Fruit fly (Drosophila melanogaster) whole organism, embryonic: ENCODE measurements around the gene CG9107.

Source experiments
- Antp ChIP-seq: fragments of 200-800 bp; sonication (Bioruptor generic); optimal IDR thresholded peaks from 3 replicates; lab custom pipeline; 2016; ENCODE audit warnings: missing biosample characterization, missing genetic modification characterization
- Atf-2 ChIP-seq: fragments of 200-800 bp; sonication (Bioruptor generic); optimal IDR thresholded peaks from 2 replicates; lab custom pipeline; 2016; ENCODE audit warnings: missing biosample characterization, missing genetic modification characterization
- CG10147 ChIP-seq: fragments of 200-800 bp; sonication (Bioruptor generic); optimal IDR thresholded peaks from 2 replicates; lab custom pipeline; 2019; ENCODE audit warnings: missing biosample characterization, mild to moderate bottlenecking, missing genetic modification characterization, moderate library complexity
- CG1024 ChIP-seq: fragments of 200-800 bp; sonication (Bioruptor generic); IDR thresholded peaks from 2 replicates; pipeline ENCODE4 v1.3.6; 2022; ENCODE audit warnings: missing biosample characterization, missing genetic modification characterization
- CG10431 ChIP-seq: fragments of 200-800 bp; sonication (Bioruptor generic); optimal IDR thresholded peaks from 3 replicates; lab custom pipeline; 2018; ENCODE audit warnings: missing biosample characterization, mild to moderate bottlenecking, missing genetic modification characterization
- CG11723 ChIP-seq: fragments of 200-800 bp; sonication (Bioruptor generic); optimal IDR thresholded peaks from 2 replicates; lab custom pipeline; 2017; ENCODE audit warnings: missing biosample characterization, mild to moderate bottlenecking, missing genetic modification characterization
- CG12071 ChIP-seq: fragments of 200-800 bp; sonication (Bioruptor generic); optimal IDR thresholded peaks from 3 replicates; lab custom pipeline; 2018; ENCODE audit warnings: missing biosample characterization, mild to moderate bottlenecking, missing genetic modification characterization
- CG12744 ChIP-seq: fragments of 200-800 bp; sonication (Bioruptor generic); optimal IDR thresholded peaks from 2 replicates; lab custom pipeline; 2016; ENCODE audit warnings: missing biosample characterization, missing genetic modification characterization
- CG13296 ChIP-seq: fragments of 200-800 bp; sonication (Bioruptor generic); optimal IDR thresholded peaks from 3 replicates; lab custom pipeline; 2018; ENCODE audit warnings: missing biosample characterization, mild to moderate bottlenecking, missing genetic modification characterization
- CG13624 ChIP-seq: fragments of 200-800 bp; sonication (Bioruptor generic); optimal IDR thresholded peaks from 2 replicates; lab custom pipeline; 2016; ENCODE audit warnings: missing biosample characterization, missing genetic modification characterization
- CG15514 ChIP-seq: fragments of 200-800 bp; sonication (Bioruptor generic); optimal IDR thresholded peaks from 3 replicates; lab custom pipeline; 2017; ENCODE audit warnings: missing biosample characterization, missing genetic modification characterization, mild to moderate bottlenecking, moderate library complexity, missing genetic modification reagents
- CG17186 ChIP-seq: fragments of 200-800 bp; sonication (Bioruptor generic); optimal IDR thresholded peaks from 3 replicates; lab custom pipeline; 2017; ENCODE audit warnings: missing biosample characterization, missing genetic modification reagents, missing genetic modification characterization
- CG18262 ChIP-seq: fragments of 200-800 bp; optimal IDR thresholded peaks from 3 replicates; lab custom pipeline; 2019; ENCODE audit warnings: missing biosample characterization, mild to moderate bottlenecking, missing genetic modification characterization, moderate library complexity
- CG1832 ChIP-seq: fragments of 200-800 bp; sonication (Bioruptor generic); optimal IDR thresholded peaks from 2 replicates; lab custom pipeline; 2017; ENCODE audit warnings: missing biosample characterization, mild to moderate bottlenecking, missing genetic modification characterization, inconsistent platforms
- CG18764 ChIP-seq: fragments of 200-800 bp; sonication (Bioruptor generic); optimal IDR thresholded peaks from 3 replicates; lab custom pipeline; 2016; ENCODE audit warnings: missing biosample characterization, missing genetic modification characterization
- CG2120 ChIP-seq: fragments of 200-800 bp; sonication (Bioruptor generic); optimal IDR thresholded peaks from 3 replicates; lab custom pipeline; 2016; ENCODE audit warnings: missing biosample characterization, missing genetic modification characterization
- CG2889 ChIP-seq: fragments of 200-800 bp; sonication (Bioruptor generic); IDR thresholded peaks from 3 replicates; pipeline ENCODE4 v1.3.6; 2022; ENCODE audit warnings: missing biosample characterization, missing genetic modification characterization
- CG32772 ChIP-seq: fragments of 200-800 bp; sonication (Bioruptor generic); IDR thresholded peaks from 2 replicates; pipeline ENCODE4 v1.3.6; 2022; ENCODE audit warnings: missing biosample characterization, missing genetic modification characterization
- CG3407 ChIP-seq: fragments of 200-800 bp; sonication (Bioruptor generic); optimal IDR thresholded peaks from 2 replicates; lab custom pipeline; 2018; ENCODE audit warnings: missing biosample characterization, mild to moderate bottlenecking, missing genetic modification characterization
- CG4854 ChIP-seq: fragments of 200-800 bp; sonication (Bioruptor generic); optimal IDR thresholded peaks from 2 replicates; lab custom pipeline; 2016; ENCODE audit warnings: missing biosample characterization, missing genetic modification characterization, inconsistent platforms
- CG6813 ChIP-seq: fragments of 200-800 bp; sonication (Bioruptor generic); optimal IDR thresholded peaks from 2 replicates; lab custom pipeline; 2017; ENCODE audit warnings: missing biosample characterization, missing genetic modification characterization, mild to moderate bottlenecking, moderate library complexity, missing genetic modification reagents
- CG6854 ChIP-seq: fragments of 200-800 bp; sonication (Bioruptor generic); optimal IDR thresholded peaks from 3 replicates; lab custom pipeline; 2017; ENCODE audit warnings: missing biosample characterization, mild to moderate bottlenecking, missing genetic modification characterization
- CG7357 ChIP-seq: fragments of 200-800 bp; sonication (Bioruptor generic); IDR thresholded peaks from 3 replicates; pipeline ENCODE4 v1.3.6; 2022; ENCODE audit warnings: missing biosample characterization, missing genetic modification characterization
- CG8478 ChIP-seq: fragments of >200 bp; optimal IDR thresholded peaks from 2 replicates; lab custom pipeline; 2018
- CG9797 ChIP-seq: fragments of 200-800 bp; sonication (Bioruptor generic); optimal IDR thresholded peaks from 3 replicates; lab custom pipeline; 2018; ENCODE audit warnings: missing biosample characterization, mild to moderate bottlenecking, missing genetic modification characterization
- Chrac-16 ChIP-seq: fragments of 200-800 bp; sonication (Bioruptor generic); optimal IDR thresholded peaks from 3 replicates; lab custom pipeline; 2016; ENCODE audit warnings: missing biosample characterization, missing genetic modification characterization
- Dfd ChIP-seq, 2 experiments: fragments of >200 bp; optimal IDR thresholded peaks; 2 replicates each; lab custom pipeline; 2017; ENCODE audit warnings: missing biosample characterization in 2 of 2, missing genetic modification characterization in 2 of 2
- Ets65A ChIP-seq: fragments of 200-800 bp; sonication (Bioruptor generic); peaks from one replicate; lab custom pipeline; 2016; ENCODE audit warnings: missing biosample characterization, missing genetic modification characterization
- Gug ChIP-seq: fragments of 200-800 bp; sonication (Bioruptor generic); IDR thresholded peaks from 4 replicates; pipeline ENCODE4 v1.3.6; 2022; ENCODE audit warnings: missing biosample characterization, missing genetic modification characterization
- H15 ChIP-seq: fragments of 200-800 bp; sonication (Bioruptor generic); IDR thresholded peaks from 3 replicates; pipeline ENCODE4 v1.3.6; 2022; ENCODE audit warnings: missing biosample characterization, missing genetic modification characterization
- HHEX ChIP-seq: fragments of 200-800 bp; sonication (Bioruptor generic); optimal IDR thresholded peaks from 3 replicates; lab custom pipeline; 2017; ENCODE audit warnings: missing biosample characterization, mild to moderate bottlenecking, missing genetic modification characterization, missing genetic modification reagents
- Ravus ChIP-seq: fragments of 200-800 bp; sonication (Bioruptor generic); IDR thresholded peaks from 2 replicates; pipeline ENCODE4 v1.3.6; 2022; ENCODE audit warnings: missing biosample characterization, missing genetic modification characterization
- Usf ChIP-seq: fragments of 200-800 bp; sonication (Bioruptor generic); optimal IDR thresholded peaks from 2 replicates; lab custom pipeline; 2017; ENCODE audit warnings: missing genotype, missing biosample characterization, missing genetic modification characterization
- chinmo ChIP-seq: fragments of 200-800 bp; sonication (Bioruptor generic); IDR thresholded peaks from 4 replicates; pipeline ENCODE4 v1.3.6; 2022; ENCODE audit warnings: missing biosample characterization, missing genetic modification characterization; ENCODE audit not compliant: partially characterized antibody
- croc ChIP-seq: fragments of 200-800 bp; sonication (Bioruptor generic); conservative IDR thresholded peaks from 3 replicates; pipeline ENCODE4 v1.3.6; 2022; ENCODE audit warnings: missing biosample characterization, missing genetic modification characterization
- crp ChIP-seq, 2 experiments: fragments of 200-800 bp; sonication (Bioruptor generic); optimal IDR thresholded peaks; 2 replicates in 1 of 2; 3 replicates in 1 of 2; lab custom pipeline; 2017; ENCODE audit warnings: missing biosample characterization in 2 of 2, missing genetic modification characterization in 2 of 2, mild to moderate bottlenecking in 1 of 2, moderate library complexity in 1 of 2
- dimm ChIP-seq: fragments of 200-800 bp; sonication (Bioruptor generic); IDR thresholded peaks from 2 replicates; pipeline ENCODE4 v1.3.6; 2022; ENCODE audit warnings: missing biosample characterization, missing genetic modification characterization
- emc ChIP-seq: fragments of 200-800 bp; sonication (Bioruptor generic); optimal IDR thresholded peaks from 2 replicates; lab custom pipeline; 2016; ENCODE audit warnings: missing biosample characterization, missing genetic modification characterization
- fu2 ChIP-seq: fragments of 200-800 bp; sonication (Bioruptor generic); optimal IDR thresholded peaks from 2 replicates; lab custom pipeline; 2016; ENCODE audit warnings: missing biosample characterization, missing genetic modification characterization
- grau ChIP-seq: fragments of 200-800 bp; optimal IDR thresholded peaks from 3 replicates; lab custom pipeline; 2019; ENCODE audit warnings: missing biosample characterization, mild to moderate bottlenecking, missing genetic modification characterization, moderate library complexity
- lov ChIP-seq, 2 experiments: fragments of 200-800 bp in 1 of 2; fragments of >200 bp in 1 of 2; sonication (Bioruptor generic) in 1 of 2; IDR thresholded peaks in 1 of 2; optimal IDR thresholded peaks in 1 of 2; 2 replicates in 1 of 2; 3 replicates in 1 of 2; pipeline versions ENCODE4 v1.3.6 to Lab custom; 2017 to 2022; ENCODE audit warnings: missing biosample characterization in 1 of 2, missing genetic modification characterization in 1 of 2
- mld ChIP-seq: fragments of 200-800 bp; sonication (Bioruptor generic); IDR thresholded peaks from 3 replicates; pipeline ENCODE4 v1.3.6; 2022; ENCODE audit warnings: missing biosample characterization, missing genetic modification characterization; ENCODE audit not compliant: partially characterized antibody
- nerfin-2 ChIP-seq: fragments of 200-800 bp; sonication (Bioruptor generic); IDR thresholded peaks from 2 replicates; pipeline ENCODE4 v1.3.6; 2022; ENCODE audit warnings: missing biosample characterization, missing genetic modification characterization; ENCODE audit not compliant: partially characterized antibody
- pb ChIP-seq: fragments of 200-800 bp; sonication (Bioruptor generic); optimal IDR thresholded peaks from 3 replicates; lab custom pipeline; 2016; ENCODE audit warnings: missing biosample characterization, missing genetic modification characterization
- pfk ChIP-seq: fragments of 200-800 bp; sonication (Bioruptor generic); optimal IDR thresholded peaks from 2 replicates; lab custom pipeline; 2018; ENCODE audit warnings: missing biosample characterization, mild to moderate bottlenecking, missing genetic modification characterization, moderate library complexity
- row ChIP-seq: fragments of 200-800 bp; sonication (Bioruptor generic); IDR thresholded peaks from 3 replicates; pipeline ENCODE4 v1.3.6; 2022; ENCODE audit warnings: missing biosample characterization, missing genetic modification characterization
- sd ChIP-seq: fragments of 200-800 bp; sonication (Bioruptor generic); optimal IDR thresholded peaks from 3 replicates; lab custom pipeline; 2018; ENCODE audit warnings: missing biosample characterization, mild to moderate bottlenecking, missing genetic modification characterization, moderate library complexity
- tna ChIP-seq: fragments of 200-800 bp; sonication (Bioruptor generic); IDR thresholded peaks from 2 replicates; pipeline ENCODE4 v1.3.6; 2022; ENCODE audit warnings: missing biosample characterization, missing genetic modification characterization; ENCODE audit not compliant: partially characterized antibody
- tx ChIP-seq: fragments of 200-800 bp; sonication (Bioruptor generic); optimal IDR thresholded peaks from 2 replicates; lab custom pipeline; 2016; ENCODE audit warnings: missing biosample characterization, missing genetic modification characterization
- zfh1 ChIP-seq: fragments of 200-800 bp; sonication (Bioruptor generic); IDR thresholded peaks from 3 replicates; pipeline ENCODE4 v1.3.6; 2022; ENCODE audit warnings: missing biosample characterization, missing genetic modification characterization

Gene CG9107

dm6 chr2L:5982334-5982987 lies 41.9 kb downstream of the CG9107 start (continued):
- TF ChIP-seq fu2 (GFP tag; lab: Kevin White, UChicago) (peak; percentile 26), CG2120 (GFP tag; lab: Kevin White, UChicago) (peak; percentile 58), tna (GFP tag; lab: Robert Waterston, UW) (no peak), CG10147 (GFP tag; lab: Kevin White, UChicago) (no peak), pfk (GFP tag; lab: Kevin White, UChicago) (peak; percentile 34), CG12744 (GFP tag; lab: Kevin White, UChicago) (peak; percentile 20), Usf (GFP tag; lab: Kevin White, UChicago) (no peak), Chrac-16 (GFP tag; lab: Kevin White, UChicago) (no peak), zfh1 (no peak), grau (tag; lab: Kevin White, UChicago) (peak; percentile 42), CG7357 (GFP tag; lab: Robert Waterston, UW) (no peak), Dfd (GFP tag; optimal IDR thresholded peaks at IDR 0.05; lab: Kevin White, UChicago) (no peak), CG32772 (GFP tag; lab: Robert Waterston, UW) (no peak), Gug (no peak; the same call in 3 of the 4 replicates), lov (optimal IDR thresholded peaks at IDR 0.05; lab: Kevin White, UChicago) (no peak), lov (GFP tag; IDR thresholded peaks at IDR 0.05; lab: Robert Waterston, UW) (no peak), CG18764 (GFP tag; lab: Kevin White, UChicago) (no peak), dimm (GFP tag; lab: Robert Waterston, UW) (no peak), CG4854 (no peak), CG3407 (GFP tag; lab: Kevin White, UChicago) (no peak), crp (GFP tag; optimal IDR thresholded peaks at IDR 0.05; lab: Kevin White, UChicago) (no peak), Antp (GFP tag; lab: Kevin White, UChicago) (peak; percentile 11), CG1832 (GFP tag; lab: Kevin White, UChicago) (peak; percentile 96), croc (GFP tag; lab: Robert Waterston, UW) (no peak), CG1024 (GFP tag; lab: Robert Waterston, UW) (no peak), pb (GFP tag; lab: Kevin White, UChicago) (peak; percentile 61), emc (GFP tag; lab: Kevin White, UChicago) (no peak), sd (tag; lab: Kevin White, UChicago) (peak; percentile 8), CG11723 (GFP tag; lab: Kevin White, UChicago) (peak; percentile 45), CG2889 (GFP tag; lab: Robert Waterston, UW) (no peak), CG6854 (peak; percentile 2), row (GFP tag; lab: Robert Waterston, UW) (no peak), HHEX (GFP tag; lab: Kevin White, UChicago) (no peak), CG10431 (GFP tag; lab: Kevin White, UChicago) (peak; percentile 34), CG18262 (tag; lab: Kevin White, UChicago) (peak; percentile 11), chinmo (GFP tag; lab: Robert Waterston, UW) (no peak), CG6813 (GFP tag; lab: Kevin White, UChicago) (no peak), Ravus (GFP tag; lab: Robert Waterston, UW) (no peak), CG13296 (peak; percentile 52), CG12071 (GFP tag; lab: Kevin White, UChicago) (peak; percentile 45), H15 (no peak), CG9797 (GFP tag; lab: Kevin White, UChicago) (no peak), CG13624 (GFP tag; lab: Kevin White, UChicago) (peak; percentile 53), tx (GFP tag; lab: Kevin White, UChicago) (peak; percentile 4), Ets65A (GFP tag; lab: Kevin White, UChicago) (no peak), CG17186 (GFP tag; lab: Kevin White, UChicago) (peak; percentile 16), CG8478 (lab: Kevin White, UChicago) (peak; percentile 93), mld (GFP tag; lab: Robert Waterston, UW) (no peak), CG15514 (GFP tag; lab: Kevin White, UChicago) (peak; percentile 14), Atf-2 (GFP tag; lab: Kevin White, UChicago) (no peak), nerfin-2 (GFP tag; lab: Robert Waterston, UW) (no peak)
